Fruit fly (Drosophila melanogaster): ENCODE measurements around the gene CG12609.

DNA sequence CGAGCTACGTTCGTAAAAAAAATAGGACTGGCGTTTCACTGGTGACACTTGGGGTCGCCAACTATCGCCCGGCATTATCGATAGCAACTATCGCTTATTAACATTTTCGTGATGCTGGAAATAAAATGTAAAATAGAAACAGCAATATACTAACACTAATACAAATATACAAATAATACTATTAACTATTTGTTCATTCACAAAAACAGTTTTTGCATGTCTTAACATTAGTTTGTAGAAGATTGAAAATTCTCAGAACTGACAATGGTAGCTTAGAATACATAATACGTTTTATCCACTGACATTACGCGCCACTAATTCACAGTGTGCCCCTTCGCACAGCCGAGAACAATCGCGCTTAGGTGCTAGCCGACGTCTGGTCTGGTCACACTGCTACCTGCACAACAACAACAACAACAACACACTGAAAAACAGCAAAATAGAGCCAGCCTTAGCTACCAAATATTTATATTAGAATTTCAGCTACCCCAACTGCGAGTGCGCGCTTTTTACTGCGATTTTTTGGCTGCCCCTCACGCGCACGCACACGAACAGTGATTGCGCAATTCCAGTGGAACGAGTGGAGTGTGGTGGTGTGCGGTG is 40.1 kb upstream of the CG12609 start, which contains the start of the genes CG6961 and S6KL:
- TF ChIP-seq Hnf4 (GFP tag; optimal IDR thresholded peaks at IDR 0.05) (no peak), jim (GFP tag; optimal IDR thresholded peaks at IDR 0.05) (no peak), pan (optimal IDR thresholded peaks at IDR 0.05) (no peak), HLH106 (tag; optimal IDR thresholded peaks at IDR 0.05) (peak; percentile 7), OdsH (GFP tag; optimal IDR thresholded peaks at IDR 0.05) (no peak), psq (GFP tag; optimal IDR thresholded peaks at IDR 0.05) (no peak), Dfd (GFP tag; optimal IDR thresholded peaks at IDR 0.05) (no peak)
